Worm (Caenorhabditis elegans) whole organism, young adult: ENCODE results near the gene spp-4.

Experiments used
- B0019.2 ChIP-seq: fragments of 200-800 bp; sonication (Bioruptor generic); conservative IDR thresholded peaks from 2 replicates; pipeline ENCODE4 v1.3.6; 2022; ENCODE audit warnings: missing genetic modification reagents, missing genetic modification characterization, missing compliant biosample characterization
- B0035.1 ChIP-seq: sonication (generic microtip); optimal IDR thresholded peaks from 2 replicates; lab custom pipeline; 2016; ENCODE audit warnings: missing genetic modification characterization, mild to moderate bottlenecking, missing compliant biosample characterization, missing genotype, missing genetic modification reagents
- C17E4.6 ChIP-seq: fragments of 200-800 bp; sonication (Bioruptor generic); IDR thresholded peaks from 2 replicates; pipeline ENCODE4 v1.3.6; 2022; ENCODE audit warnings: missing genetic modification reagents, missing genetic modification characterization, missing compliant biosample characterization
- F22D6.2 ChIP-seq: sonication (generic microtip); optimal IDR thresholded peaks from 2 replicates; lab custom pipeline; 2016; ENCODE audit warnings: mild to moderate bottlenecking, missing genetic modification characterization, missing compliant biosample characterization
- F23B12.7 ChIP-seq: sonication (generic microtip); optimal IDR thresholded peaks from 2 replicates; lab custom pipeline; 2017; ENCODE audit warnings: missing genetic modification characterization, mild to moderate bottlenecking, missing compliant biosample characterization, antibody characterized with exemption, moderate library complexity; ENCODE audit not compliant: insufficient read depth
- F52B5.7 ChIP-seq: sonication (generic microtip); optimal IDR thresholded peaks from 2 replicates; lab custom pipeline; 2016; ENCODE audit warnings: mild to moderate bottlenecking, missing genetic modification characterization, missing compliant biosample characterization
- Y53F4B.3 ChIP-seq: fragments of 200-800 bp; sonication (Bioruptor generic); IDR thresholded peaks from 2 replicates; pipeline ENCODE4 v1.3.6; 2022; ENCODE audit warnings: missing genetic modification reagents, missing genetic modification characterization, missing compliant biosample characterization
- Y67H2A.10 ChIP-seq: fragments of 200-800 bp; sonication (Bioruptor generic); conservative IDR thresholded peaks from 2 replicates; pipeline ENCODE4 v1.3.6; 2022; ENCODE audit warnings: missing genetic modification reagents, missing genetic modification characterization, missing compliant biosample characterization
- ZK185.1 ChIP-seq: sonication (generic microtip); optimal IDR thresholded peaks from 2 replicates; lab custom pipeline; 2016; ENCODE audit warnings: mild to moderate bottlenecking, missing genetic modification characterization, missing compliant biosample characterization; ENCODE audit not compliant: poor library complexity, severe bottlenecking
- ama-1 ChIP-seq, 3 experiments: fragments of 150-350 bp in 1 of 3; sonication (generic microtip) in 2 of 3; optimal IDR thresholded peaks; 2 replicates each; lab custom pipeline; 2014 to 2018; ENCODE audit warnings: missing biosample characterization in 2 of 3, missing genetic modification characterization in 2 of 3, missing genetic modification reagents in 2 of 3
- aptf-3 ChIP-seq: fragments of 200-800 bp; sonication (Bioruptor generic); IDR thresholded peaks from 2 replicates; pipeline ENCODE4 v1.3.6; 2022; ENCODE audit warnings: missing genetic modification characterization, missing compliant biosample characterization
- atf-7 ChIP-seq: sonication (generic microtip); optimal IDR thresholded peaks from 2 replicates; lab custom pipeline; 2017; ENCODE audit warnings: mild to moderate bottlenecking, missing genetic modification characterization, missing compliant biosample characterization
- athp-1 ChIP-seq: sonication (generic microtip); optimal IDR thresholded peaks from 2 replicates; lab custom pipeline; 2017; ENCODE audit warnings: mild to moderate bottlenecking, missing genetic modification characterization, missing compliant biosample characterization
- bed-2 ChIP-seq: fragments of 200-800 bp; sonication (Bioruptor generic); IDR thresholded peaks from 2 replicates; pipeline ENCODE4 v1.3.6; 2022; ENCODE audit warnings: missing genetic modification reagents, missing genetic modification characterization, missing compliant biosample characterization
- cebp-2 ChIP-seq: fragments of 200-800 bp; sonication (Bioruptor generic); IDR thresholded peaks from 2 replicates; pipeline ENCODE4 v1.3.6; 2022; ENCODE audit warnings: missing genetic modification characterization, missing compliant biosample characterization
- ceh-40 ChIP-seq: fragments of 200-800 bp; sonication (Bioruptor generic); IDR thresholded peaks from 2 replicates; pipeline ENCODE4 v1.3.6; 2022; ENCODE audit warnings: missing genetic modification characterization, missing compliant biosample characterization
- ceh-79 ChIP-seq: sonication (generic microtip); optimal IDR thresholded peaks from 2 replicates; lab custom pipeline; 2017; ENCODE audit warnings: mild to moderate bottlenecking, missing genetic modification characterization, missing compliant biosample characterization
- chd-7 ChIP-seq: sonication (generic microtip); optimal IDR thresholded peaks from 2 replicates; lab custom pipeline; 2016; ENCODE audit warnings: mild to moderate bottlenecking, missing genetic modification characterization, moderate library complexity, missing compliant biosample characterization
- die-1 ChIP-seq: sonication (generic microtip); optimal IDR thresholded peaks from 2 replicates; lab custom pipeline; 2016; ENCODE audit warnings: missing genotype, mild to moderate bottlenecking, missing genetic modification characterization, missing compliant biosample characterization
- dox-1 ChIP-seq: fragments of 200-800 bp; sonication (Bioruptor generic); IDR thresholded peaks from 2 replicates; pipeline ENCODE4 v1.3.6; 2022; ENCODE audit warnings: missing genetic modification reagents, missing genetic modification characterization, missing compliant biosample characterization
- egl-44 ChIP-seq: fragments of 200-800 bp; sonication (Bioruptor generic); IDR thresholded peaks from 2 replicates; pipeline ENCODE4 v1.3.6; 2022; ENCODE audit warnings: missing genetic modification reagents, missing genetic modification characterization, missing compliant biosample characterization
- egrh-3 ChIP-seq: fragments of 200-800 bp; sonication (Bioruptor generic); IDR thresholded peaks from 2 replicates; pipeline ENCODE4 v1.3.6; 2022; ENCODE audit warnings: missing genetic modification reagents, missing genetic modification characterization, missing compliant biosample characterization
- fkh-3 ChIP-seq: sonication (generic microtip); optimal IDR thresholded peaks from 2 replicates; lab custom pipeline; 2016; ENCODE audit warnings: mild to moderate bottlenecking, missing genetic modification characterization, missing compliant biosample characterization
- gei-17 ChIP-seq: fragments of 200-800 bp; sonication (Bioruptor generic); optimal IDR thresholded peaks from 2 replicates; lab custom pipeline; 2018; ENCODE audit warnings: mild to moderate bottlenecking, missing genetic modification characterization, missing compliant biosample characterization
- hlh-26 ChIP-seq: fragments of 200-800 bp; sonication (Bioruptor generic); conservative IDR thresholded peaks from 2 replicates; pipeline ENCODE4 v1.3.6; 2022; ENCODE audit warnings: missing genetic modification reagents, missing genetic modification characterization, missing compliant biosample characterization
- hmg-20 ChIP-seq: fragments of 200-800 bp; sonication (Bioruptor generic); IDR thresholded peaks from 2 replicates; pipeline ENCODE4 v1.3.6; 2022; ENCODE audit warnings: missing genetic modification reagents, missing genetic modification characterization, missing compliant biosample characterization
- hrde-1 ChIP-seq: sonication (generic microtip); optimal IDR thresholded peaks from 2 replicates; lab custom pipeline; 2016; ENCODE audit warnings: missing genetic modification characterization, mild to moderate bottlenecking, missing compliant biosample characterization, moderate library complexity, missing genotype, missing genetic modification reagents, borderline replicate concordance
- hsf-1 ChIP-seq: fragments of 200-800 bp; sonication (Bioruptor generic); IDR thresholded peaks from 2 replicates; pipeline ENCODE4 v1.3.6; 2022; ENCODE audit warnings: missing genetic modification reagents, missing genetic modification characterization, missing compliant biosample characterization
- let-526 ChIP-seq: fragments of 200-800 bp; sonication (Bioruptor generic); IDR thresholded peaks from 2 replicates; pipeline ENCODE4 v1.3.6; 2022; ENCODE audit warnings: missing genetic modification reagents, missing genetic modification characterization, missing compliant biosample characterization
- let-607 ChIP-seq, 2 experiments: fragments of 200-800 bp in 1 of 2; sonication (Bioruptor generic) in 1 of 2; sonication (generic microtip) in 1 of 2; optimal IDR thresholded peaks; 2 replicates each; lab custom pipeline; 2016 to 2018; ENCODE audit warnings: mild to moderate bottlenecking in 2 of 2, missing compliant biosample characterization in 2 of 2, missing genetic modification characterization in 2 of 2, moderate library complexity in 2 of 2, missing genotype in 1 of 2
- lin-26 ChIP-seq: fragments of 200-800 bp; sonication (Bioruptor generic); IDR thresholded peaks from 2 replicates; pipeline ENCODE4 v1.3.6; 2022; ENCODE audit warnings: missing genetic modification reagents, missing genetic modification characterization, missing compliant biosample characterization
- lin-40 ChIP-seq: sonication (generic microtip); optimal IDR thresholded peaks from 2 replicates; lab custom pipeline; 2016; ENCODE audit warnings: missing genetic modification characterization, mild to moderate bottlenecking, missing compliant biosample characterization, missing genotype, missing genetic modification reagents
- lin-54 ChIP-seq: fragments of 200-800 bp; sonication (Bioruptor generic); optimal IDR thresholded peaks from 2 replicates; lab custom pipeline; 2018; ENCODE audit warnings: mild to moderate bottlenecking, missing genetic modification characterization, missing compliant biosample characterization
- lir-1 ChIP-seq: fragments of 200-800 bp; sonication (Bioruptor generic); conservative IDR thresholded peaks from 2 replicates; pipeline ENCODE4 v1.3.6; 2022; ENCODE audit warnings: missing genetic modification reagents, missing genetic modification characterization, missing compliant biosample characterization
- madf-10 ChIP-seq: sonication (generic microtip); optimal IDR thresholded peaks from 2 replicates; lab custom pipeline; 2016; ENCODE audit warnings: mild to moderate bottlenecking, missing genetic modification characterization, missing compliant biosample characterization
- madf-8 ChIP-seq: fragments of 200-800 bp; sonication (Bioruptor generic); conservative IDR thresholded peaks from 2 replicates; pipeline ENCODE4 v1.3.6; 2022; ENCODE audit warnings: missing genetic modification reagents, missing genetic modification characterization, missing compliant biosample characterization
- mcd-1 ChIP-seq: fragments of 200-800 bp; sonication (Bioruptor generic); IDR thresholded peaks from 2 replicates; pipeline ENCODE4 v1.3.6; 2022; ENCODE audit warnings: missing genetic modification reagents, missing genetic modification characterization, missing compliant biosample characterization
- mel-28 ChIP-seq: sonication (generic microtip); optimal IDR thresholded peaks from 2 replicates; lab custom pipeline; 2016; ENCODE audit warnings: borderline replicate concordance, mild to moderate bottlenecking, missing genetic modification characterization, missing compliant biosample characterization
- mxl-1 ChIP-seq: sonication (generic microtip); optimal IDR thresholded peaks from 2 replicates; lab custom pipeline; 2016; ENCODE audit warnings: missing genetic modification characterization, missing compliant biosample characterization
- nfyb-1 ChIP-seq: fragments of 200-800 bp; sonication (Bioruptor generic); IDR thresholded peaks from 2 replicates; pipeline ENCODE4 v1.3.6; 2022; ENCODE audit warnings: missing genetic modification reagents, missing genetic modification characterization, missing compliant biosample characterization
- nhr-80 ChIP-seq: sonication (generic microtip); optimal IDR thresholded peaks from 2 replicates; lab custom pipeline; 2016; ENCODE audit warnings: missing genetic modification characterization, missing compliant biosample characterization
- pha-4 ChIP-seq: fragments of 150-350 bp; sonication (generic microtip); optimal IDR thresholded peaks from 2 replicates; lab custom pipeline; 2014; ENCODE audit warnings: missing biosample characterization, missing genetic modification reagents, missing genetic modification characterization
- rpc-1 ChIP-seq, 2 experiments: fragments of 150-350 bp in 1 of 2; sonication (generic microtip) in 1 of 2; optimal IDR thresholded peaks; 2 replicates each; lab custom pipeline; 2014 to 2018; ENCODE audit warnings: missing biosample characterization in 1 of 2, missing genetic modification characterization in 1 of 2, missing genetic modification reagents in 1 of 2, missing genotype in 1 of 2
- sptf-2 ChIP-seq: fragments of 200-800 bp; sonication (Bioruptor generic); optimal IDR thresholded peaks from 2 replicates; lab custom pipeline; 2018; ENCODE audit warnings: mild to moderate bottlenecking, missing genetic modification characterization, missing compliant biosample characterization
- tlf-1 ChIP-seq: fragments of 200-800 bp; sonication (Bioruptor generic); optimal IDR thresholded peaks from 2 replicates; lab custom pipeline; 2018; ENCODE audit warnings: mild to moderate bottlenecking, missing genetic modification characterization, missing compliant biosample characterization
- unc-62 ChIP-seq: fragments of 150-350 bp; optimal IDR thresholded peaks from 2 replicates; lab custom pipeline; 2014; ENCODE audit warnings: missing biosample characterization, missing genetic modification reagents, missing genetic modification characterization
- ztf-3 ChIP-seq: fragments of 200-800 bp; sonication (Bioruptor generic); optimal IDR thresholded peaks from 2 replicates; lab custom pipeline; 2018; ENCODE audit warnings: mild to moderate bottlenecking, missing genetic modification characterization, missing compliant biosample characterization
- ztf-6 ChIP-seq: fragments of 200-800 bp; sonication (Bioruptor generic); IDR thresholded peaks from 2 replicates; pipeline ENCODE4 v1.3.6; 2022; ENCODE audit warnings: missing genetic modification reagents, missing genetic modification characterization, missing compliant biosample characterization

The spp-4 gene

DNA sequence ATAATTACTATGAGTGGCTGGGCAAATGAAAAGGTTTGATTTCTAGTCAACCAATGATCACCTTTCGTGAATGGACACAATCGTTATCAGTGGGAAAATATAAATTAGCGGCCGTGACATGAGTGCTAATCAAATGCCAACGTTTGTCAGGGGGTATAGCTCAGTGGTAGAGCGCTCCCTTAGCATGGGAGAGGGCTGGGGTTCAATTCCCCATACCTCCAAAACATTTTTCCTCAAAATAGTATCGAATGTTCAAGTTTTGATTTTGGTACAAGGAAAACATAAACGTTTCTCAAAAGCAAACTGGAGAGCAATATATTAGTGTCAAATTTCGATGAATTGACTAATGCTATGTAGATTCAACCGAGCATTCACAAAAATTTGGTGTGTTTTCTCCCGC, 5.0 kb upstream of the spp-4 start (continued):
- TF ChIP-seq mel-28 (tag; lab: Kevin White, UChicago) (no peak), die-1 (peak; percentile 82), dox-1 (GFP tag; lab: Robert Waterston, UW) (no peak; the same call in 1 of the 2 replicates), madf-8 (GFP tag; lab: Robert Waterston, UW) (no peak), F22D6.2 (tag; lab: Kevin White, UChicago) (no peak), Y67H2A.10 (GFP tag; lab: Robert Waterston, UW) (no peak), ZK185.1 (tag; lab: Kevin White, UChicago) (peak; percentile 32), F52B5.7 (tag; lab: Kevin White, UChicago) (peak; percentile 17), F23B12.7 (tag; lab: Kevin White, UChicago) (peak; percentile 46), fkh-3 (tag; lab: Kevin White, UChicago) (peak; percentile 14), ama-1 (optimal IDR thresholded peaks at IDR 0.05; lab: Kevin White, UChicago) (no peak), ama-1 (GFP tag; optimal IDR thresholded peaks at IDR 0.05; lab: Kevin White, UChicago) (peak in 1 of 2 experiments; percentile 25), mxl-1 (tag; lab: Kevin White, UChicago) (peak; percentile 66), ztf-6 (no peak), cebp-2 (GFP tag; lab: Robert Waterston, UW) (no peak), lir-1 (GFP tag; lab: Robert Waterston, UW) (no peak), hsf-1 (GFP tag; lab: Robert Waterston, UW) (no peak), gei-17 (GFP tag; lab: Kevin White, UChicago) (no peak), madf-10 (tag; lab: Kevin White, UChicago) (peak; percentile 50), pha-4 (tag; lab: Kevin White, UChicago) (no peak), hrde-1 (tag; lab: Kevin White, UChicago) (peak; percentile 44), hlh-26 (GFP tag; lab: Robert Waterston, UW) (no peak), bed-2 (no peak), sptf-2 (peak; percentile 36), athp-1 (tag; lab: Kevin White, UChicago) (peak; percentile 60), mcd-1 (GFP tag; lab: Robert Waterston, UW) (no peak), lin-26 (peak; percentile 88), aptf-3 (GFP tag; lab: Robert Waterston, UW) (no peak), ceh-79 (tag; lab: Kevin White, UChicago) (no peak), Y53F4B.3 (GFP tag; lab: Robert Waterston, UW) (no peak), nhr-80 (tag; lab: Kevin White, UChicago) (peak; percentile 45), egl-44 (GFP tag; lab: Robert Waterston, UW) (peak; percentile 75), unc-62 (GFP tag; lab: Kevin White, UChicago) (no peak), egrh-3 (no peak), B0035.1 (tag; lab: Kevin White, UChicago) (peak; percentile 29), chd-7 (tag; lab: Kevin White, UChicago) (peak; percentile 67), rpc-1 (optimal IDR thresholded peaks at IDR 0.05; lab: Kevin White, UChicago) (peak; percentile 87), rpc-1 (tag; optimal IDR thresholded peaks at IDR 0.05; lab: Kevin White, UChicago) (peak; percentile 88), lin-54 (GFP tag; lab: Kevin White, UChicago) (no peak), let-526 (GFP tag; lab: Robert Waterston, UW) (no peak), B0019.2 (no peak), let-607 (tag; optimal IDR thresholded peaks at IDR 0.05; lab: Kevin White, UChicago) (peak in 1 of 2 experiments; percentile 8), nfyb-1 (GFP tag; lab: Robert Waterston, UW) (peak; percentile 75), ztf-3 (GFP tag; lab: Kevin White, UChicago) (no peak), atf-7 (peak; percentile 40), hmg-20 (0 out of 2 replicates have a peak, but pooled peaks have one; percentile 40), C17E4.6 (no peak), lin-40 (tag; lab: Kevin White, UChicago) (peak; percentile 40), tlf-1 (GFP tag; lab: Kevin White, UChicago) (peak; percentile 23), ceh-40 (GFP tag; lab: Robert Waterston, UW) (peak; percentile 88)
